Fruit fly (Drosophila melanogaster): ENCODE results near the gene Ziz.

Gene Ziz

dm6 chr2L:7442106-7442505 lies 54.0 kb downstream of the Ziz start (continued):
- TF ChIP-seq en (GFP tag; optimal IDR thresholded peaks at IDR 0.05) (no peak), CG10979 (tag; optimal IDR thresholded peaks at IDR 0.05) (no peak), pzg (GFP tag; optimal IDR thresholded peaks at IDR 0.05) (no peak), Nf-YC (tag; optimal IDR thresholded peaks at IDR 0.05) (no peak), CTCF (GFP tag; optimal IDR thresholded peaks at IDR 0.05) (no peak), CG13894 (tag; optimal IDR thresholded peaks at IDR 0.05) (peak; percentile 43), oc (tag; optimal IDR thresholded peaks at IDR 0.05) (peak; percentile 5), ac (GFP tag; optimal IDR thresholded peaks at IDR 0.05) (no peak), Fer1 (GFP tag; optimal IDR thresholded peaks at IDR 0.05) (no peak), h (optimal IDR thresholded peaks at IDR 0.05) (no peak), CG13287 (GFP tag; IDR thresholded peaks at IDR 0.05; ENCODE audit: partially characterized antibody) (no peak), Pdp1 (GFP tag; optimal IDR thresholded peaks at IDR 0.05) (no peak), CG1603 (tag; optimal IDR thresholded peaks at IDR 0.05) (no peak), emc (GFP tag; optimal IDR thresholded peaks at IDR 0.05) (no peak), CG4707 (GFP tag; optimal IDR thresholded peaks at IDR 0.05) (no peak), Mes4 (GFP tag; optimal IDR thresholded peaks at IDR 0.05) (no peak), CG34376 (GFP tag; optimal IDR thresholded peaks at IDR 0.05) (no peak), cg (GFP tag; optimal IDR thresholded peaks at IDR 0.05) (no peak), Dfd (GFP tag; optimal IDR thresholded peaks at IDR 0.05) (no peak), pnt (GFP tag; optimal IDR thresholded peaks at IDR 0.05) (no peak), CG10274 (GFP tag; optimal IDR thresholded peaks at IDR 0.05) (no peak), ro (GFP tag; IDR thresholded peaks at IDR 0.05) (no peak), CG13624 (GFP tag; optimal IDR thresholded peaks at IDR 0.05) (no peak), chinmo (GFP tag; IDR thresholded peaks at IDR 0.05; ENCODE audit: partially characterized antibody) (peak; percentile 74; the same call in 1 of the 4 replicates), abd-A (tag; optimal IDR thresholded peaks at IDR 0.05) (peak; percentile 77)

DNA sequence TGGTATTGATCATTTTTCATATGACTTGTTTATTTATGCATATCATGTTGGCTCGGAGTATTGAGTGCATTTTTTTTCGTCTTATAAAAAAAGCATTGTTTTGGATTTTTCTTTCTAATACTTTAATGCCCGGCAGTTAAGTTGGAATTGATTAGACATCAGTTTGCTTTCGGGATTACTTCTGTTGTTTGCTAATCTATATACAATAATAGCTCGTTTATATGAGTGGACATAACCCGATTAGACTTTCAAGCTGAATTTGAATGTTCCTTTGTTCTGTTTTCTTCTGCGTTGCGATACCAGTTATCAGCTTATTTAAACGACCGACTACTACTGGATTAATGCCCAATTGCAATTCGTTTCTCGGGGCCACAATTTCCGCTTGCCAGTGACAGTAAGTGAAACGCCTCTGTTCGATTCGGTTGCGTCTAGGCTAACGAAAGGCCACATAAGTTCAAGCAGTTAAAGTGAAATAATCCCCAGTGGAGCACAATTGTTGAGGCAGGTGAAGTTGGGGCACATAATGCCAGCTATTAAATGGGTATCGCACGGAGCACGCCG lies 55.6 kb downstream of the Ziz start:
- no peak for TF ChIP-seq CG12659 (GFP tag; optimal IDR thresholded peaks at IDR 0.05)
- no peak for TF ChIP-seq Bgb (GFP tag; IDR thresholded peaks at IDR 0.05; ENCODE audit: partially characterized antibody)
- TF ChIP-seq CG15011 (GFP tag; optimal IDR thresholded peaks at IDR 0.05) = no peak
- no peak for TF ChIP-seq br (optimal IDR thresholded peaks at IDR 0.05)
- TF ChIP-seq CG32767 (GFP tag; IDR thresholded peaks at IDR 0.05) = no peak
- peak; percentile 59 for TF ChIP-seq sens (GFP tag)
- no peak for TF ChIP-seq Usf (GFP tag; optimal IDR thresholded peaks at IDR 0.05)
- peak; percentile 37 for TF ChIP-seq Med (GFP tag)
- no peak for TF ChIP-seq C15 (GFP tag; IDR thresholded peaks at IDR 0.05)
- TF ChIP-seq MESR4 (GFP tag; optimal IDR thresholded peaks at IDR 0.05) = no peak
- peak; percentile 9 for TF ChIP-seq ATbp (GFP tag; optimal IDR thresholded peaks at IDR 0.05)
- TF ChIP-seq Asciz (GFP tag; optimal IDR thresholded peaks at IDR 0.05) = no peak
- TF ChIP-seq CG3407 (GFP tag; optimal IDR thresholded peaks at IDR 0.05) = peak; percentile 5
- no peak for TF ChIP-seq CG11398 (GFP tag; optimal IDR thresholded peaks at IDR 0.05)
- peak; percentile 24 for TF ChIP-seq oc (tag; optimal IDR thresholded peaks at IDR 0.05)
- TF ChIP-seq CG17361 (GFP tag; IDR thresholded peaks at IDR 0.05) = no peak

DNA sequence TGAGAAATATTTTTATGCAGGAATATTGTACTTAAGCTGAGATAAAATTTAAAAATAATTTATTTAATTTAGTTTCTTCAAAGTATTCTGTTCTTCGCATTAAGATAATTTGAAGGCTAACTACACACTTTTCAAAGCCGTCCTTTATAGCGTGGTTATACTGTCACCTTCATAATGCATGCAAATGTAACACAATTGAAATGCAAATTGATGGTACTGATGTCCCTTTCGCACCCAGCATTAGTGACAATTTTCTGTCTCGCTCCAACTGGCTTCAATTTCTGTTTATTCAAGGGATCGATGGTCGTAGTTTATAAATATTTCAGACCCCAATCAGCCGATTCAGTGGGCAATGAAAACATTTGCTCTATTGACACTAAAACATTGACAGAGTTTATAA lies 57.6 kb downstream of the Ziz start:
- TF ChIP-seq CG11504 (tag; optimal IDR thresholded peaks at IDR 0.05) (peak; percentile 32), gem (tag; optimal IDR thresholded peaks at IDR 0.05) (peak; percentile 19), da (GFP tag; optimal IDR thresholded peaks at IDR 0.05) (no peak), CG13894 (tag; optimal IDR thresholded peaks at IDR 0.05) (no peak), Ada2b (GFP tag; IDR thresholded peaks at IDR 0.05) (no peak), Med (GFP tag) (peak; percentile 60), vvl (GFP tag; IDR thresholded peaks at IDR 0.05) (peak; percentile 78), CG2875 (GFP tag; optimal IDR thresholded peaks at IDR 0.05) (no peak), ATbp (GFP tag; optimal IDR thresholded peaks at IDR 0.05) (peak; percentile 14), mirr (GFP tag; optimal IDR thresholded peaks at IDR 0.05) (no peak), CG31441 (GFP tag; IDR thresholded peaks at IDR 0.05) (0 out of 2 replicates have a peak, but pooled peaks have one; percentile 21), Xrp1 (GFP tag; IDR thresholded peaks at IDR 0.05) (0 out of 2 replicates have a peak, but pooled peaks have one; percentile 20), grau (tag; optimal IDR thresholded peaks at IDR 0.05) (peak; percentile 50), fd64A (GFP tag; optimal IDR thresholded peaks at IDR 0.05) (no peak)

Measured in whole organism, embryonic.